Fruit fly (Drosophila melanogaster): ENCODE results near the gene CG13992.

- TF ChIP-seq nerfin-2 (GFP tag; IDR thresholded peaks at IDR 0.05; ENCODE audit: partially characterized antibody) (no peak), CG12219 (GFP tag; optimal IDR thresholded peaks at IDR 0.05) (no peak), peb (GFP tag; IDR thresholded peaks at IDR 0.05) (no peak), CG3838 (GFP tag; optimal IDR thresholded peaks at IDR 0.05) (no peak), Ravus (GFP tag; IDR thresholded peaks at IDR 0.05) (no peak), cato (GFP tag; optimal IDR thresholded peaks at IDR 0.05; ENCODE audit: borderline replicate concordance) (no peak)
These were observed 4.3 kb downstream of the CG13992 start for dm6 chr2L:5963251-5963650.
